2 fruit fly cellular contexts compared by ENCODE assay signal in the genomic region with DNA sequence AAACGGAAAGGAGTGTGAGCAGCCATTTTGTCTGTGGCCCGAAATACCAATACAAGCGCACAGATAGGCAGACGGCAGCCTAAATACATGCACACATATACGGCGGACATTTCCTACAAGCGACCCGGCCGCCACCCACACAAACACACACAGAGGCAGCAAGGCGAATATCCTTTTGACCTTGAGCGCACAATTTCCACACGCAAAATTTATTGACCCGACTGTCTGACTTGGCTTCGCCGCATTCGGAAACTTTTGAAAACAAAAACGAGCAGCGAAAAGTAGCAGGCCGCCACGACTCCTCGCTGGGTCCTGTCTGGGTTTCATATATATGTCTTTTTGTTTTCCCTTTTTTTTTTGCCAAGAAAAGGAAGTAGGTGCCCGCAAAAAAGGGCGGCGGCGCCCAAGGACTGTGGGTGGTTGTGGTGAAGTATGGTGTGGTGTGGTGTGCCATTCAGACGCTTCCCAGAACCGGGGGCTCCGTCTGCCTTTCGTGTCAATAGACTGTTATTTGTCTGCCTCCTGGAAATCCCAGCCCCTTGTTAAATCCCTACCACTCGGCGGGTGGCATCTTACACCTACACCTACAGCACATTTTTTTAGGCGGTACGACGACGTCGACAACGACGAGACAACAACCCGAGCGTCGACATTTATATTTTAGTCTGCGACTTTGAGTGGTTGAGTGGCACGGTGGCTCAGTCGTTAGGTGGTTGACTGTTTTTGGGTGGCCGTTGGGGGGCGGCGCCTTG.
TF ChIP-seq lines count a peak whose summit lies in the region.

No protein-coding gene starts in this region.

- TF ChIP-seq CTCF in whole organism, embryonic (GFP tag; optimal IDR thresholded peaks at IDR 0.05; lab: Kevin White, UChicago) = no peak

TF ChIP-seq in whole organism, embryonic, 481 proteins besides CTCF, POLR2A, EP300 and RAD21:
- TF ChIP-seq cg (GFP tag; optimal IDR thresholded peaks at IDR 0.05; lab: Kevin White, UChicago) = peak; percentile 33
- TF ChIP-seq CG10543 (GFP tag; optimal IDR thresholded peaks at IDR 0.05; lab: Kevin White, UChicago) = peak; percentile 21
- TF ChIP-seq Deaf1 (tag; optimal IDR thresholded peaks at IDR 0.05; lab: Kevin White, UChicago) = peak; percentile 38
- peak; percentile 35 for TF ChIP-seq CG13894 (tag; optimal IDR thresholded peaks at IDR 0.05; lab: Kevin White, UChicago)
- TF ChIP-seq ERR (GFP tag; optimal IDR thresholded peaks at IDR 0.05; lab: Kevin White, UChicago) = peak; percentile 58
- peak; percentile 14; the same call in 1 of the 2 replicates for TF ChIP-seq onecut (GFP tag; IDR thresholded peaks at IDR 0.05; lab: Robert Waterston, UW)
- TF ChIP-seq CG6272 (GFP tag; IDR thresholded peaks at IDR 0.05; lab: Robert Waterston, UW) = no peak
- no peak for TF ChIP-seq CG5953 (GFP tag; IDR thresholded peaks at IDR 0.05; lab: Robert Waterston, UW)
- 0 out of 3 replicates have a peak, but pooled peaks have one; percentile 10 for TF ChIP-seq CG3726 (GFP tag; IDR thresholded peaks at IDR 0.05; lab: Robert Waterston, UW)
- TF ChIP-seq jing (GFP tag; optimal IDR thresholded peaks at IDR 0.05; lab: Kevin White, UChicago) = no peak
- peak; percentile 86 for TF ChIP-seq Med (GFP tag; lab: Kevin White, UChicago)
- peak; percentile 78 for TF ChIP-seq abd-A (tag; optimal IDR thresholded peaks at IDR 0.05; lab: Kevin White, UChicago)
- TF ChIP-seq Mes4 (GFP tag; optimal IDR thresholded peaks at IDR 0.05; lab: Kevin White, UChicago) = no peak
- TF ChIP-seq vfl (GFP tag; optimal IDR thresholded peaks at IDR 0.05; lab: Kevin White, UChicago) = no peak

TF ChIP-seq in whole organism, pupa, 21 proteins besides CTCF, POLR2A, EP300 and RAD21:
- no peak for TF ChIP-seq CG9948 (tag; optimal IDR thresholded peaks at IDR 0.05; lab: Kevin White, UChicago)
- no peak for TF ChIP-seq Pif1B (GFP tag; optimal IDR thresholded peaks at IDR 0.05; lab: Kevin White, UChicago)
- TF ChIP-seq CG34367 (tag; optimal IDR thresholded peaks at IDR 0.05; lab: Kevin White, UChicago) = no peak
- TF ChIP-seq CG13204 (GFP tag; optimal IDR thresholded peaks at IDR 0.05; lab: Kevin White, UChicago) = peak; percentile 53
- no peak for TF ChIP-seq CG14655 (GFP tag; optimal IDR thresholded peaks at IDR 0.05; lab: Kevin White, UChicago)
- TF ChIP-seq CG12605 (GFP tag; IDR thresholded peaks at IDR 0.05; lab: Robert Waterston, UW) = no peak
- peak; percentile 32 for TF ChIP-seq EcR (GFP tag; optimal IDR thresholded peaks at IDR 0.05; lab: Kevin White, UChicago)
